Fruit fly (Drosophila melanogaster) whole organism, prepupa: ENCODE results near the gene net.

Source experiments
- Blimp-1 ChIP-seq: fragments of 200-800 bp; sonication (Bioruptor generic); optimal IDR thresholded peaks from 3 replicates; lab custom pipeline; 2017; ENCODE audit warnings: missing biosample characterization, missing genetic modification characterization, mild to moderate bottlenecking, moderate library complexity, missing genetic modification reagents
- CG10669 ChIP-seq: fragments of 200-800 bp; sonication (Bioruptor generic); optimal IDR thresholded peaks from 3 replicates; lab custom pipeline; 2018; ENCODE audit warnings: missing biosample characterization, mild to moderate bottlenecking, missing genetic modification characterization, moderate library complexity
- CG11762 ChIP-seq: fragments of 200-800 bp; sonication (Bioruptor generic); optimal IDR thresholded peaks from 3 replicates; lab custom pipeline; 2016; ENCODE audit warnings: missing biosample characterization, missing genetic modification characterization; ENCODE audit not compliant: insufficient read depth
- CG15336 ChIP-seq: fragments of 200-800 bp; sonication (Bioruptor generic); IDR thresholded peaks from 2 replicates; pipeline ENCODE4 v1.3.6; 2022; ENCODE audit warnings: missing biosample characterization, missing genetic modification characterization
- CG1621 ChIP-seq: fragments of 200-800 bp; sonication (Bioruptor generic); optimal IDR thresholded peaks from 3 replicates; lab custom pipeline; 2018; ENCODE audit warnings: missing biosample characterization, mild to moderate bottlenecking, missing genetic modification characterization
- CG16779 ChIP-seq: fragments of 200-800 bp; sonication (Bioruptor generic); optimal IDR thresholded peaks from 3 replicates; lab custom pipeline; 2017; ENCODE audit warnings: missing biosample characterization, mild to moderate bottlenecking, missing genetic modification characterization
- CG3032 ChIP-seq: fragments of 200-800 bp; optimal IDR thresholded peaks from 2 replicates; lab custom pipeline; 2019; ENCODE audit warnings: missing biosample characterization, mild to moderate bottlenecking, missing genetic modification characterization, moderate library complexity
- CG31627 ChIP-seq: fragments of 200-800 bp; sonication (Bioruptor generic); optimal IDR thresholded peaks from 3 replicates; lab custom pipeline; 2016; ENCODE audit warnings: missing biosample characterization, missing genetic modification characterization
- CG32006 ChIP-seq: fragments of 200-800 bp; sonication (Bioruptor generic); optimal IDR thresholded peaks from 3 replicates; lab custom pipeline; 2017; ENCODE audit warnings: missing biosample characterization, mild to moderate bottlenecking, missing genetic modification characterization
- CG34406 ChIP-seq: fragments of 200-800 bp; sonication (Bioruptor generic); optimal IDR thresholded peaks from 3 replicates; lab custom pipeline; 2016; ENCODE audit warnings: missing biosample characterization, missing genetic modification characterization
- CG3919 ChIP-seq: fragments of 200-800 bp; sonication (Bioruptor generic); optimal IDR thresholded peaks from 3 replicates; lab custom pipeline; 2016; ENCODE audit warnings: missing biosample characterization, missing genetic modification characterization
- CG6163 ChIP-seq: fragments of 200-800 bp; sonication (Bioruptor generic); IDR thresholded peaks from 3 replicates; pipeline ENCODE4 v1.3.6; 2022; ENCODE audit warnings: missing biosample characterization, missing genetic modification characterization
- CG6276 ChIP-seq: fragments of 200-800 bp; sonication (Bioruptor generic); optimal IDR thresholded peaks from 2 replicates; lab custom pipeline; 2017; ENCODE audit warnings: missing biosample characterization, mild to moderate bottlenecking, missing genetic modification characterization
- CG6808 ChIP-seq: fragments of 200-800 bp; sonication (Bioruptor generic); optimal IDR thresholded peaks from 3 replicates; lab custom pipeline; 2017; ENCODE audit warnings: missing biosample characterization, missing genetic modification characterization, mild to moderate bottlenecking, moderate library complexity, missing genetic modification reagents
- CG7368 ChIP-seq: fragments of 200-800 bp; sonication (Bioruptor generic); optimal IDR thresholded peaks from 3 replicates; lab custom pipeline; 2016; ENCODE audit warnings: missing biosample characterization, missing genetic modification characterization
- CG8319 ChIP-seq: fragments of 200-800 bp; sonication (Bioruptor generic); optimal IDR thresholded peaks from 3 replicates; lab custom pipeline; 2016; ENCODE audit warnings: missing biosample characterization, missing genetic modification characterization
- CG8632 ChIP-seq: fragments of 200-800 bp; sonication (Bioruptor generic); optimal IDR thresholded peaks from 3 replicates; lab custom pipeline; 2016; ENCODE audit warnings: missing biosample characterization, missing genetic modification characterization
- CG9139 ChIP-seq: fragments of 200-800 bp; sonication (Bioruptor generic); optimal IDR thresholded peaks from 3 replicates; lab custom pipeline; 2017; ENCODE audit warnings: missing biosample characterization, mild to moderate bottlenecking, missing genetic modification characterization
- Eip78C ChIP-seq: fragments of 200-800 bp; sonication (Bioruptor generic); peaks from one replicate; lab custom pipeline; 2016; ENCODE audit warnings: missing biosample characterization, missing genetic modification characterization
- Eip93F ChIP-seq: fragments of 200-800 bp; sonication (Bioruptor generic); optimal IDR thresholded peaks from 2 replicates; lab custom pipeline; 2016; ENCODE audit warnings: missing biosample characterization, mild to moderate bottlenecking, missing genetic modification characterization
- Ets21C ChIP-seq: fragments of 200-800 bp; sonication (Bioruptor generic); optimal IDR thresholded peaks from 3 replicates; lab custom pipeline; 2016; ENCODE audit warnings: missing biosample characterization, missing genetic modification characterization
- Ets96B ChIP-seq: fragments of 200-800 bp; optimal IDR thresholded peaks from 2 replicates; lab custom pipeline; 2019; ENCODE audit warnings: missing biosample characterization, mild to moderate bottlenecking, missing genetic modification characterization, moderate library complexity
- Gug ChIP-seq: fragments of 200-800 bp; sonication (Bioruptor generic); IDR thresholded peaks from 2 replicates; pipeline ENCODE4 v1.3.6; 2022; ENCODE audit warnings: missing biosample characterization, missing genetic modification characterization
- Hr38 ChIP-seq: sonication (Bioruptor generic); optimal IDR thresholded peaks from 2 replicates; lab custom pipeline; 2016; ENCODE audit warnings: missing biosample characterization, missing genetic modification characterization
- Hr39 ChIP-seq: fragments of 200-800 bp; sonication (Bioruptor generic); optimal IDR thresholded peaks from 2 replicates; lab custom pipeline; 2016; ENCODE audit warnings: missing biosample characterization, missing genetic modification characterization
- OdsH ChIP-seq: fragments of 200-800 bp; sonication (Bioruptor generic); optimal IDR thresholded peaks from 3 replicates; lab custom pipeline; 2016; ENCODE audit warnings: missing biosample characterization, missing genetic modification characterization
- Smox ChIP-seq: fragments of 200-800 bp; sonication (Bioruptor generic); optimal IDR thresholded peaks from 3 replicates; lab custom pipeline; 2016; ENCODE audit warnings: missing biosample characterization, missing genetic modification characterization
- Sox102F ChIP-seq: fragments of 200-800 bp; sonication (Bioruptor generic); optimal IDR thresholded peaks from 2 replicates; lab custom pipeline; 2016; ENCODE audit warnings: missing biosample characterization, mild to moderate bottlenecking, missing genetic modification characterization
- achi ChIP-seq: fragments of 200-800 bp; sonication (Bioruptor generic); optimal IDR thresholded peaks from 3 replicates; lab custom pipeline; 2016; ENCODE audit warnings: missing biosample characterization, missing genetic modification characterization
- acj6 ChIP-seq: fragments of 200-800 bp; sonication (Bioruptor generic); optimal IDR thresholded peaks from 3 replicates; lab custom pipeline; 2016; ENCODE audit warnings: missing biosample characterization, missing genetic modification characterization
- cyc ChIP-seq: fragments of 200-800 bp; sonication (Bioruptor generic); optimal IDR thresholded peaks from 3 replicates; lab custom pipeline; 2016; ENCODE audit warnings: missing biosample characterization, missing genetic modification characterization
- dac ChIP-seq: fragments of 200-800 bp; sonication (Bioruptor generic); optimal IDR thresholded peaks from 2 replicates; lab custom pipeline; 2017; ENCODE audit warnings: missing biosample characterization, mild to moderate bottlenecking, missing genetic modification characterization
- eg ChIP-seq: fragments of 200-800 bp; sonication (Bioruptor generic); IDR thresholded peaks from 3 replicates; pipeline ENCODE4 v1.3.6; 2022; ENCODE audit warnings: missing biosample characterization, missing genetic modification characterization
- fd59A ChIP-seq: fragments of 200-800 bp; sonication (Bioruptor generic); optimal IDR thresholded peaks from 2 replicates; lab custom pipeline; 2017; ENCODE audit warnings: missing biosample characterization, mild to moderate bottlenecking, missing genetic modification characterization, missing genetic modification reagents
- fd85E ChIP-seq: fragments of 200-800 bp; sonication (Bioruptor generic); optimal IDR thresholded peaks from 3 replicates; lab custom pipeline; 2016; ENCODE audit warnings: missing biosample characterization, missing genetic modification characterization
- fkh ChIP-seq: fragments of 200-800 bp; sonication (Bioruptor generic); optimal IDR thresholded peaks from 3 replicates; lab custom pipeline; 2017; ENCODE audit warnings: missing biosample characterization, mild to moderate bottlenecking, missing genetic modification characterization, moderate library complexity
- lz ChIP-seq: fragments of 200-800 bp; sonication (Bioruptor generic); optimal IDR thresholded peaks from 3 replicates; lab custom pipeline; 2016; ENCODE audit warnings: missing biosample characterization, missing genetic modification characterization
- net ChIP-seq: fragments of 200-800 bp; sonication (Bioruptor generic); optimal IDR thresholded peaks from 3 replicates; lab custom pipeline; 2016; ENCODE audit warnings: missing biosample characterization, missing genetic modification characterization
- pdm3 ChIP-seq: fragments of 200-800 bp; sonication (Bioruptor generic); optimal IDR thresholded peaks from 3 replicates; lab custom pipeline; 2016; ENCODE audit warnings: missing biosample characterization, missing genetic modification characterization
- salr ChIP-seq, 2 experiments: fragments of 200-800 bp; sonication (Bioruptor generic); optimal IDR thresholded peaks; 3 replicates each; lab custom pipeline; 2016 to 2018; ENCODE audit warnings: missing biosample characterization in 2 of 2, missing genetic modification characterization in 2 of 2, mild to moderate bottlenecking in 1 of 2
- svp ChIP-seq: fragments of 200-800 bp; sonication (Bioruptor generic); peaks from one replicate; lab custom pipeline; 2016; ENCODE audit warnings: missing biosample characterization, missing genetic modification characterization
- topi ChIP-seq: fragments of 200-800 bp; sonication (Bioruptor generic); optimal IDR thresholded peaks from 3 replicates; lab custom pipeline; 2016; ENCODE audit warnings: missing biosample characterization, missing genetic modification characterization
- vri ChIP-seq: fragments of 200-800 bp; sonication (Bioruptor generic); optimal IDR thresholded peaks from 3 replicates; lab custom pipeline; 2016; ENCODE audit warnings: missing biosample characterization, mild to moderate bottlenecking, missing genetic modification characterization

Gene net

DNA sequence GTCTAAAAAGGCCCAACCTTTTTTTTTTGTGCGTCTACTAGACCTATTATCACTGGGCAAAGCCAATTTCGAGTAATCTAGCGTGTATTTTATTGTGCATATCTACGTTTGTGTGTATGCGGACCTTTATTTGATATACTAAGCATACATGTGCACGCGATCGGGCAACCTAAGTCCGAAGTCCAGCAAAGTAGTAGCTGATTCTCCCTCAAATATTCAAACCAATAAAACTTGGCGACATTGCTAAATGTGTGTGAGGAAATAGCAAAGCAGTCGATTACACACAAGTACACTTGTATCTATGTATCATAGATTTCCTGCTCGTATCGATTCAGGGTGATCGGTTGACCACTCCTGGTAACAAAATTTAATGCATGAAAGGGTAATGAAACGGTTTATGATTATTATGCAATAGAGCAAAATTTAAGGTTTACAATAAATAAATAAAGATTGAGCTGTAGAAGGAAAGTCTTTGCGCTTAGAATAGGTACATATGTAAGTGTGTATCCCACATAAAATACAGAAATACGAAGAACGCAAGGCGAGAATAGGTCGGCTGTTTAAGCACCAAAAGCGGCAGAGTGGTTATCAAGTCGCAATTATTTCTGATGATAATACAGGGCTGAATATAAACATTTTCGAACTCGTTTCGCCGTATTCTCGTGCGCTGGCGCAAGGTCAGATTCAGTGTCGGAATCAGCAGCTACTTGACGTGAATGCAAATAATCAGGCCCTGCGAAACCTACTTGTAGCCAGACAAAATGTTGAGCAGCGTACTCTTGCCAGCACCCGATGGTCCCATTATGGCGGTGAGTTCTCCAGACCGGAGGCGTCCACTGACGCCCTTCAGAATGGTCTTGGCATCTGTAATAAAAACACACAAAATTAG, 38.4 kb upstream of the net start:
- TF ChIP-seq Blimp-1: no peak
- no peak for TF ChIP-seq eg (GFP tag; lab: Robert Waterston, UW)
- no peak for TF ChIP-seq CG32006 (GFP tag; lab: Kevin White, UChicago)
- TF ChIP-seq Smox (GFP tag; lab: Kevin White, UChicago): no peak
- TF ChIP-seq CG31627 (GFP tag; lab: Kevin White, UChicago): no peak
- TF ChIP-seq achi: no peak
- TF ChIP-seq dac (GFP tag; lab: Kevin White, UChicago): no peak
- no peak for TF ChIP-seq Hr38 (GFP tag; lab: Kevin White, UChicago)
- peak; percentile 91 for TF ChIP-seq svp (GFP tag; lab: Kevin White, UChicago)
- no peak for TF ChIP-seq CG7368 (GFP tag; lab: Kevin White, UChicago)
- TF ChIP-seq CG6163: no peak
- TF ChIP-seq vri (GFP tag; lab: Kevin White, UChicago): peak; percentile 20
- no peak for TF ChIP-seq OdsH (GFP tag; lab: Kevin White, UChicago)
- no peak for TF ChIP-seq Ets21C
- peak; percentile 60 for TF ChIP-seq Eip78C (GFP tag; lab: Kevin White, UChicago)
- TF ChIP-seq fkh (GFP tag; lab: Kevin White, UChicago): peak; percentile 7
- TF ChIP-seq CG6276: peak; percentile 41
- no peak for TF ChIP-seq Eip93F (GFP tag; lab: Kevin White, UChicago)
- no peak for TF ChIP-seq CG16779 (tag; lab: Kevin White, UChicago)
- no peak for TF ChIP-seq CG3032 (tag; lab: Kevin White, UChicago)

DNA sequence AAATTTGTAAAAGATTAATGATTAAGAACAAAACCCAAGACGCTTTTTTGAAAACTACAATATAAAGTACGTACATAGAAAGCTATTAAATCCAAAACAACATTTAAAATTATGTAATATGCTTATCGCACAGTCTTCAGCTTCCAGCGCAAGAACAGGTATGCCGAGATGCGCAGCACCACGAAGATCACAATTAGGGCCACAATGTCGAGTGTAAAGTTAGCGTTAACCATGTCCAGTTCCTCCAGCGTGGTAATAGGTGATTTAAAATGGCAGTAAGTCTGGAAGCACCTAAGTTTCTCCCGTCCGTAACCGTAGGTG, 35.8 kb upstream of the net start:
- TF ChIP-seq CG15336 (GFP tag; lab: Robert Waterston, UW): no peak
- no peak for TF ChIP-seq CG6276
- no peak for TF ChIP-seq lz (GFP tag; lab: Kevin White, UChicago)
- no peak for TF ChIP-seq CG8632 (GFP tag; lab: Kevin White, UChicago)
- TF ChIP-seq CG9139: no peak
- no peak for TF ChIP-seq CG8319 (GFP tag; lab: Kevin White, UChicago)
- no peak for TF ChIP-seq acj6 (GFP tag; lab: Kevin White, UChicago)
- TF ChIP-seq fkh (GFP tag; lab: Kevin White, UChicago): no peak
- no peak for TF ChIP-seq pdm3 (GFP tag; lab: Kevin White, UChicago)
- TF ChIP-seq Gug (GFP tag; lab: Robert Waterston, UW): no peak
- TF ChIP-seq salr (GFP tag; optimal IDR thresholded peaks at IDR 0.05; lab: Kevin White, UChicago): no peak
- TF ChIP-seq Ets21C: no peak
- no peak for TF ChIP-seq Eip78C (GFP tag; lab: Kevin White, UChicago)
- no peak for TF ChIP-seq cyc (GFP tag; lab: Kevin White, UChicago)
- TF ChIP-seq Ets96B (tag; lab: Kevin White, UChicago): no peak
- no peak for TF ChIP-seq CG16779 (tag; lab: Kevin White, UChicago)

DNA sequence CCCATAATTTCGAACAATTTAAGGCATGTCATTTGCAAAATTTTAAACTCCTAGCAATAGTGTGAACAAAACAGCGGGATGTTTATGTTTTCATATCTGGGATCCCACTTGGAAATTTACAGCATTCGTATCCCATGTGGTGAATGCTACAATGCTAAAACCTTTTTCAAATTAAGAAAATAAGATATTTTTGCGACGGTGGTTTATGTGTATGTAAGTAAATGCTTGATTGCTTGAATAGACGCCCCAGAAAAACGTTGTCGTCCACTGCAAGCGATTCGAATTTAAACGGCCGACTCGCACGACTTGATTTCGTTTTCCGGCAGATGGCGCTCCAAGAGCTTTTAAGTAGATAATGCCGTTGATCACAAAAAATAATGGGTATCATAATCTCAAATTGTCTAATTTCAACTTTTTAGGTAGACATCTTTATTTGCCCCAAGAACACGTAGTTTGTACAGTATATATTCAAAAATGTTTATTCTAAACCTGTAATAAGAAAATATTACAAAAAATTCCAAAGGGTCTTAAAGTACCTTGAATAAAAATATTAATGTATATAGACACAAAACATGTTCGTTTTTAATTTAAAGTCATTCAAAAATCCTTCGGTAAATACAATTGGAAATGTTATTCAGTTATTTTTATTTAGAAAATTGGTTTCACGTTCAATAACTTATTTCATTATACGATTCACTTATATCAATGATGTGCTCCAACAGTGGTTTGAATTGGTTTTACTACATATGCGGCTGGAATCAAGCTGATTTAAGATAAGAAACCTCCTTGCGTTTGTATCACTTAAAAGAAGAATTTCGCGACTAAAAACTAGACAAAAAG, 35.2 kb upstream of the net start:
- peak; percentile 68 for TF ChIP-seq Eip78C (GFP tag; lab: Kevin White, UChicago)
- no peak for TF ChIP-seq CG3919

DNA sequence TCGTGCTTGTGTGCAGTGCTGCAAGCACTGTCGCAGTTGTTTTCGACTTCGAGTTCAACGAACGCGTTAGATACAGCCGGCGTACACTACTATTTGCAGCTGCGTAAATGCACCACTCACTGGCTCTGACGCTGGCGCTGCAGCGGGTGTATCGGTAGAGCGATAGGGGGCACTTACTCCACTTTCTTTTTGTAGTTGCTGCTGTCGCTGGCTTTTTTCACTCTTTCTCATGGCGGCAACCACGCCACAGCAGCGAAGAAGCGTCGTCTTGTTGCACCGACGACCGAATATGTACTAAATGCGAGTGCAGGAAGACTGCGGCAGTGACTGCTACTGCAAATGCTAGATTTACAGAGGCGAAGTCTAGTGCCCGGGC, 34.3 kb upstream of the net start, which contains the start of gene CG4822:
Gene CG4822 (minus strand): TSS at position 299 of the 376 bp plus-strand sequence.
- no peak for TF ChIP-seq Blimp-1
- no peak for TF ChIP-seq Ets96B (tag; lab: Kevin White, UChicago)
- no peak for TF ChIP-seq OdsH (GFP tag; lab: Kevin White, UChicago)
- TF ChIP-seq CG10669 (GFP tag; lab: Kevin White, UChicago): no peak
- no peak for TF ChIP-seq Sox102F (GFP tag; lab: Kevin White, UChicago)
- peak; percentile 44 for TF ChIP-seq CG16779 (tag; lab: Kevin White, UChicago)
- TF ChIP-seq CG1621 (tag; lab: Kevin White, UChicago): no peak
- TF ChIP-seq CG9139: no peak
- TF ChIP-seq Hr39 (GFP tag; lab: Kevin White, UChicago): no peak
- no peak for TF ChIP-seq net (GFP tag; lab: Kevin White, UChicago)
- TF ChIP-seq CG11762 (GFP tag; lab: Kevin White, UChicago): no peak
- no peak for TF ChIP-seq svp (GFP tag; lab: Kevin White, UChicago)
- no peak for TF ChIP-seq CG32006 (GFP tag; lab: Kevin White, UChicago)
- TF ChIP-seq CG8319 (GFP tag; lab: Kevin White, UChicago): no peak
- TF ChIP-seq fd59A (GFP tag; lab: Kevin White, UChicago): no peak
- peak; percentile 52; the same call in 1 of the 2 replicates for TF ChIP-seq CG15336 (GFP tag; lab: Robert Waterston, UW)
- TF ChIP-seq lz (GFP tag; lab: Kevin White, UChicago): no peak
- no peak for TF ChIP-seq fd85E (GFP tag; lab: Kevin White, UChicago)
- no peak for TF ChIP-seq CG6808
- no peak for TF ChIP-seq topi
- no peak for TF ChIP-seq CG34406 (GFP tag; lab: Kevin White, UChicago)
